Fruit fly (Drosophila melanogaster): ENCODE results near the gene Ama.

Gene Ama

DNA sequence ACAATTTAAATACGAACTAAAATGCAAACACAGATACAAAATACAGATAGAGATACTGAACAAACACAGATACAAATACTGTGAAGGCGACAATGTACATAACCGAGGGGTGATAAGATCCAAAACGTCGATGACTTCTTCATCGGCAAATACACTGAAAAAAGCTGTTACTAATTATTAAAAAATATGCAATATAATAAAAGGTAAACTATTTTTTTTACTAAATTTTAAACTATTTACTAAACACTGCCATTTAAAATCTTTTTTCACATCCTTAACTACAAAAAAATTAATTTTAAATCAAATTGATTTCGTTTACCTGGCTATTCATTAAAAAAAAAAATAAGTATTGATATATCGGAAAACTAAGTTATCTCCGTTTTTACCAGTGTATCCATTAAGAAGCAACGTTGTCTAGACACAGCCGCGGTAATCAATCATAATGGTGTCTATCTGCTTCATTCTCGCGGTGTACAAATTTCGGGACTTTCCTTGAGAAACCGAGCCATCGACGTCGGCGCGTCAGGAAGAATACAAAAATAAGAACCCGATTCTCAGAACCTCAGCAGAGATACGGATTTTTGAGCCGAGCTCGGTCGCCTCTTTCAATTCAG lies 508 bp downstream of the Ama start (continued):
- TF ChIP-seq NFAT (GFP tag; IDR thresholded peaks at IDR 0.05) (no peak), stwl (tag; optimal IDR thresholded peaks at IDR 0.05) (peak; percentile 61), sob (GFP tag; IDR thresholded peaks at IDR 0.05) (no peak), CG7372 (GFP tag; IDR thresholded peaks at IDR 0.05) (no peak; the same call in 1 of the 2 replicates), sd (tag; optimal IDR thresholded peaks at IDR 0.05) (no peak), Sry-δ (GFP tag; optimal IDR thresholded peaks at IDR 0.05) (no peak), slou (GFP tag; optimal IDR thresholded peaks at IDR 0.05) (no peak), eyg (GFP tag; optimal IDR thresholded peaks at IDR 0.05) (no peak), CG34224 (GFP tag; IDR thresholded peaks at IDR 0.05; ENCODE audit: partially characterized antibody) (no peak), CG6813 (GFP tag; optimal IDR thresholded peaks at IDR 0.05) (peak; percentile 76), bab2 (GFP tag; optimal IDR thresholded peaks at IDR 0.05) (peak; percentile 57), BEAF-32 (GFP tag; optimal IDR thresholded peaks at IDR 0.05) (no peak), Lim3 (GFP tag; IDR thresholded peaks at IDR 0.05) (no peak), Camta (GFP tag; optimal IDR thresholded peaks at IDR 0.05) (peak; percentile 61), nerfin-1 (tag; optimal IDR thresholded peaks at IDR 0.05) (peak; percentile 84), Hr51 (GFP tag; optimal IDR thresholded peaks at IDR 0.05) (peak; percentile 65 to 75), fd3F (GFP tag; optimal IDR thresholded peaks at IDR 0.05) (peak; percentile 26), NC2β (GFP tag; optimal IDR thresholded peaks at IDR 0.05) (peak; percentile 37), pb (GFP tag; optimal IDR thresholded peaks at IDR 0.05) (no peak), CG10654 (GFP tag; optimal IDR thresholded peaks at IDR 0.05) (peak; percentile 79), oc (tag; optimal IDR thresholded peaks at IDR 0.05) (peak; percentile 75), CG16863 (GFP tag; optimal IDR thresholded peaks at IDR 0.05) (peak; percentile 31), CG9876 (GFP tag; optimal IDR thresholded peaks at IDR 0.05) (no peak), CG7745 (tag; optimal IDR thresholded peaks at IDR 0.05) (peak; percentile 79), zfh1 (GFP tag; IDR thresholded peaks at IDR 0.05) (peak; percentile 70), maf-S (GFP tag; optimal IDR thresholded peaks at IDR 0.05) (no peak), ems (GFP tag; optimal IDR thresholded peaks at IDR 0.05) (peak; percentile 39), CG8089 (GFP tag; optimal IDR thresholded peaks at IDR 0.05) (peak; percentile 62), CG2199 (GFP tag; IDR thresholded peaks at IDR 0.05) (0 out of 3 replicates have a peak, but pooled peaks have one; percentile 54), sens (GFP tag) (peak; percentile 97), CG34376 (GFP tag; optimal IDR thresholded peaks at IDR 0.05) (no peak), CG12942 (GFP tag; optimal IDR thresholded peaks at IDR 0.05) (peak; percentile 55), chm (GFP tag; IDR thresholded peaks at IDR 0.05) (peak; percentile 88; the same call in 1 of the 2 replicates), CG14441 (GFP tag; IDR thresholded peaks at IDR 0.05) (0 out of 2 replicates have a peak, but pooled peaks have one; percentile 35), CG10431 (GFP tag; optimal IDR thresholded peaks at IDR 0.05) (peak; percentile 60), Ssrp (tag; optimal IDR thresholded peaks at IDR 0.05) (peak; percentile 95), CG31365 (tag; optimal IDR thresholded peaks at IDR 0.05) (no peak), Asciz (GFP tag; optimal IDR thresholded peaks at IDR 0.05) (peak; percentile 70), CG2712 (tag; optimal IDR thresholded peaks at IDR 0.05) (peak; percentile 98), ap (GFP tag; IDR thresholded peaks at IDR 0.05) (0 out of 2 replicates have a peak, but pooled peaks have one; percentile 9), Atf3 (GFP tag; optimal IDR thresholded peaks at IDR 0.05) (no peak), CG3281 (GFP tag; optimal IDR thresholded peaks at IDR 0.05) (peak; percentile 22), gcm2 (GFP tag; optimal IDR thresholded peaks at IDR 0.05) (no peak), org-1 (GFP tag; optimal IDR thresholded peaks at IDR 0.05) (peak; percentile 77), inv (GFP tag; IDR thresholded peaks at IDR 0.05; ENCODE audit: partially characterized antibody) (no peak), Blimp-1 (GFP tag; optimal IDR thresholded peaks at IDR 0.05) (peak; percentile 90), corto (GFP tag; optimal IDR thresholded peaks at IDR 0.05) (no peak), Aef1 (GFP tag; IDR thresholded peaks at IDR 0.05) (no peak), eve (GFP tag; optimal IDR thresholded peaks at IDR 0.05) (peak; percentile 45 to 90), Gsc (GFP tag; IDR thresholded peaks at IDR 0.05) (peak; percentile 45; the same call in 1 of the 2 replicates)

All from whole organism, embryonic.